Worm (Caenorhabditis elegans): Measurements from ENCODE around the gene F18E3.13.

The F18E3.13 gene

ce11 chrV:7451421-7451820 lies 35.5 kb downstream of the F18E3.13 start, which contains the start of gene try-11:
try-11 (plus strand) TSS chrV:7451721.
- TF ChIP-seq hnd-1 (tag; optimal IDR thresholded peaks at IDR 0.05) (no peak), ets-7 (tag; optimal IDR thresholded peaks at IDR 0.05) (no peak), aly-1 (tag; optimal IDR thresholded peaks at IDR 0.05) (no peak), hmg-4 (GFP tag; optimal IDR thresholded peaks at IDR 0.05) (no peak)

DNA sequence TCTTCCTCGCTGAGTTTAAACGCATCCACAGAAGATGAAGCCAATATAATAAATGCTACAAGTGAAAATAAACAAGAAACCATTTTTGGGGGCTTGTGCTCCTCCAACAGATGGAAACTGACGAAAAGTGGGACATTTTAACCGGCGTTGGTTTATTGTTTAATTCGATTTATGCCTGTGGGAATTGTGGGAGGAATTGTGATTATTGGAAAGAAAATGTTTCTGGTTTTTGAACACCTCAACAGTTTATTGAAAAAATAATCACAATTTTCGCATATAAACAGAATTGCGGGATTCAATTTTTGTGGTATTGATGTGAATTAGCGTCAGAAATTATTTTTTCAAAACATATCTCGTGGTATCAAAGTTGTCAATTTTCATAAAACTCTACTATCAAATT lies 38.3 kb downstream of the F18E3.13 start, which contains the start of gene try-8:
Gene try-8, minus strand, starts transcription at position 101 of the 400 bp plus-strand sequence.
- TF ChIP-seq ceh-36 (tag; optimal IDR thresholded peaks at IDR 0.05), result no peak
- no peak for TF ChIP-seq hmg-4 (GFP tag; optimal IDR thresholded peaks at IDR 0.05)
- TF ChIP-seq sea-1 (GFP tag; conservative IDR thresholded peaks at IDR 0.05), result no peak
- no peak for TF ChIP-seq B0310.2 (tag; optimal IDR thresholded peaks at IDR 0.05)
- TF ChIP-seq tbx-37 (GFP tag; conservative IDR thresholded peaks at IDR 0.05), result no peak
- TF ChIP-seq flt-1 (GFP tag; IDR thresholded peaks at IDR 0.05), result no peak
- TF ChIP-seq pes-1 (GFP tag; IDR thresholded peaks at IDR 0.05), result no peak
- TF ChIP-seq tbx-11 (GFP tag; IDR thresholded peaks at IDR 0.05), result no peak
- no peak for TF ChIP-seq hmbx-1 (tag; optimal IDR thresholded peaks at IDR 0.05)
- no peak for TF ChIP-seq scrt-1 (GFP tag; IDR thresholded peaks at IDR 0.05)
- TF ChIP-seq ets-7 (tag; optimal IDR thresholded peaks at IDR 0.05), result no peak
- TF ChIP-seq F13C5.2 (tag; optimal IDR thresholded peaks at IDR 0.05), result no peak

DNA sequence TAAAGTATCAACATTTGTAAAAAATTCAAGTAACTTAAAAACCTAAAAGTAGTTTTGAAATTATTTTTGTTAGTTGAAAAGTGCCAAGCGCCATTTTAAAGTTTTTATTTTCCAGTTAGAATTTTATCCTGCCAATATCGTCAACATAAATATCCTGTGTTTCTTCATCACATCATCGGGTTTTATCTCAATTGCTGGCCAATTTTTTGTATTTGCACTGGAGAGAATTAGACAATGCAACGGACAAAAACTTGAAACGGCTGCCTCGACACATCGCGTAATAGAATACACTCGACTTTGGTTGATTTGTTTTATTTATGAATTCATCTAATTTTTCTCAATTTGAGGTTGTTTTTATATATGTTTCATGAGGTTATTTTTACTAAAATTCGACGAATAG lies 39.0 kb downstream of the F18E3.13 start, which contains the start of gene F25E5.2:
Gene F25E5.2, plus strand, starts transcription at position 301 of the 400 bp plus-strand sequence.
- TF ChIP-seq sea-1 (GFP tag; conservative IDR thresholded peaks at IDR 0.05), result no peak
- TF ChIP-seq scrt-1 (GFP tag; IDR thresholded peaks at IDR 0.05), result no peak
- TF ChIP-seq ceh-13 (GFP tag; optimal IDR thresholded peaks at IDR 0.05), result no peak
- TF ChIP-seq ama-1 (optimal IDR thresholded peaks at IDR 0.05), result no peak
- no peak for TF ChIP-seq hnd-1 (tag; optimal IDR thresholded peaks at IDR 0.05)
- no peak for TF ChIP-seq pes-1 (GFP tag; IDR thresholded peaks at IDR 0.05)
- no peak for TF ChIP-seq ceh-36 (tag; optimal IDR thresholded peaks at IDR 0.05)
- TF ChIP-seq flt-1 (GFP tag; IDR thresholded peaks at IDR 0.05), result no peak
- TF ChIP-seq F13C5.2 (tag; optimal IDR thresholded peaks at IDR 0.05), result no peak
- no peak for TF ChIP-seq hmbx-1 (tag; optimal IDR thresholded peaks at IDR 0.05)
- no peak for TF ChIP-seq aly-1 (tag; optimal IDR thresholded peaks at IDR 0.05)
- no peak for TF ChIP-seq tra-4 (tag; optimal IDR thresholded peaks at IDR 0.05)
- no peak for TF ChIP-seq ets-7 (tag; optimal IDR thresholded peaks at IDR 0.05)
- no peak for TF ChIP-seq B0310.2 (tag; optimal IDR thresholded peaks at IDR 0.05)
- no peak for TF ChIP-seq tbx-11 (GFP tag; IDR thresholded peaks at IDR 0.05)
- TF ChIP-seq hmg-4 (GFP tag; optimal IDR thresholded peaks at IDR 0.05), result no peak
- TF ChIP-seq tbx-37 (GFP tag; conservative IDR thresholded peaks at IDR 0.05), result no peak

ce11 chrV:7460898-7461297 lies 44.9 kb downstream of the F18E3.13 start, which contains the start of gene srh-92:
srh-92 (minus strand) TSS chrV:7460998.
- TF ChIP-seq pes-1 (GFP tag; IDR thresholded peaks at IDR 0.05), result no peak
- no peak for TF ChIP-seq hnd-1 (tag; optimal IDR thresholded peaks at IDR 0.05)
- no peak for TF ChIP-seq tra-4 (tag; optimal IDR thresholded peaks at IDR 0.05)
- no peak for TF ChIP-seq ceh-36 (tag; optimal IDR thresholded peaks at IDR 0.05)
- no peak for TF ChIP-seq B0310.2 (tag; optimal IDR thresholded peaks at IDR 0.05)
- no peak for TF ChIP-seq scrt-1 (GFP tag; IDR thresholded peaks at IDR 0.05)
- no peak for TF ChIP-seq tbx-11 (GFP tag; IDR thresholded peaks at IDR 0.05)
- no peak for TF ChIP-seq ceh-13 (GFP tag; optimal IDR thresholded peaks at IDR 0.05)
- TF ChIP-seq hmbx-1 (tag; optimal IDR thresholded peaks at IDR 0.05), result no peak
- no peak for TF ChIP-seq aly-1 (tag; optimal IDR thresholded peaks at IDR 0.05)
- TF ChIP-seq sea-1 (GFP tag; conservative IDR thresholded peaks at IDR 0.05), result no peak
- TF ChIP-seq flt-1 (GFP tag; IDR thresholded peaks at IDR 0.05), result no peak
- no peak for TF ChIP-seq hmg-4 (GFP tag; optimal IDR thresholded peaks at IDR 0.05)
- no peak for TF ChIP-seq ama-1 (optimal IDR thresholded peaks at IDR 0.05)
- TF ChIP-seq ets-7 (tag; optimal IDR thresholded peaks at IDR 0.05), result no peak
- no peak for TF ChIP-seq F13C5.2 (tag; optimal IDR thresholded peaks at IDR 0.05)
- TF ChIP-seq tbx-37 (GFP tag; conservative IDR thresholded peaks at IDR 0.05), result no peak

ce11 chrV:7464696-7465095 lies 48.7 kb downstream of the F18E3.13 start, which contains the start of gene srh-89:
srh-89 (minus strand) TSS chrV:7464796.
- TF ChIP-seq hnd-1 (tag; optimal IDR thresholded peaks at IDR 0.05) (no peak), sea-1 (GFP tag; conservative IDR thresholded peaks at IDR 0.05) (no peak), scrt-1 (GFP tag; IDR thresholded peaks at IDR 0.05) (no peak), tra-4 (tag; optimal IDR thresholded peaks at IDR 0.05) (no peak), tbx-11 (GFP tag; IDR thresholded peaks at IDR 0.05) (no peak), hmg-4 (GFP tag; optimal IDR thresholded peaks at IDR 0.05) (no peak), F13C5.2 (tag; optimal IDR thresholded peaks at IDR 0.05) (no peak), ceh-13 (GFP tag; optimal IDR thresholded peaks at IDR 0.05) (no peak), tbx-37 (GFP tag; conservative IDR thresholded peaks at IDR 0.05) (no peak), ets-7 (tag; optimal IDR thresholded peaks at IDR 0.05) (no peak), B0310.2 (tag; optimal IDR thresholded peaks at IDR 0.05) (no peak), aly-1 (tag; optimal IDR thresholded peaks at IDR 0.05) (no peak), ceh-36 (tag; optimal IDR thresholded peaks at IDR 0.05) (no peak), pes-1 (GFP tag; IDR thresholded peaks at IDR 0.05) (no peak), ama-1 (optimal IDR thresholded peaks at IDR 0.05) (no peak), flt-1 (GFP tag; IDR thresholded peaks at IDR 0.05) (no peak), hmbx-1 (tag; optimal IDR thresholded peaks at IDR 0.05) (no peak)

DNA sequence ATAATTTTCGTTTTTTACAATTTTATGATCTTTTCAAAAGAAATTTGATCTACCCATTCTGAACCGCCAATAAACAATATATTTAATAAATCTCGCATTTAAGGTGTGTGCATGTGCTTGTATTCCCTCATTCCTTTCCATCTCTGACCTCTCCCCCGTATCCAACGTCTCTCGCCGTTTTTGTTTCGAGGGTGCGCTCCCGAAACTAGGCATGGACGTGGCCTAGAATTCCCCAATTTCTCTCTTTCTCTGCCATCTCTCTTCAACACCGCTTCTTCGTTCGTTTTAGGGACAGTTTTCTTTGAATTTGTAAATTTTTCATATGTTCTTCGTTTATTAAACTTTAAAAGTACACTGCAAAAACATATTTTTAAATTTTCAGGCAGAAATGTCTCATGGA lies 49.5 kb downstream of the F18E3.13 start, which contains the start of gene F25E5.1:
Gene F25E5.1, plus strand, starts transcription at position 376 of the 400 bp plus-strand sequence.
- peak; percentile 47 for TF ChIP-seq F13C5.2 (tag; optimal IDR thresholded peaks at IDR 0.05)
- TF ChIP-seq tbx-37 (GFP tag; conservative IDR thresholded peaks at IDR 0.05), result peak; percentile 62; the same call in 1 of the 2 replicates
- TF ChIP-seq tra-4 (tag; optimal IDR thresholded peaks at IDR 0.05), result no peak
- TF ChIP-seq ets-7 (tag; optimal IDR thresholded peaks at IDR 0.05), result no peak
- no peak for TF ChIP-seq ama-1 (optimal IDR thresholded peaks at IDR 0.05)
- peak; percentile 3 for TF ChIP-seq aly-1 (tag; optimal IDR thresholded peaks at IDR 0.05)
- no peak for TF ChIP-seq scrt-1 (GFP tag; IDR thresholded peaks at IDR 0.05)
